Worm (Caenorhabditis elegans): ENCODE results near the gene B0244.15.
A peak's percentile ranks its signal among the peaks of the same experiment; 100 is the strongest.

The B0244.15 gene

DNA sequence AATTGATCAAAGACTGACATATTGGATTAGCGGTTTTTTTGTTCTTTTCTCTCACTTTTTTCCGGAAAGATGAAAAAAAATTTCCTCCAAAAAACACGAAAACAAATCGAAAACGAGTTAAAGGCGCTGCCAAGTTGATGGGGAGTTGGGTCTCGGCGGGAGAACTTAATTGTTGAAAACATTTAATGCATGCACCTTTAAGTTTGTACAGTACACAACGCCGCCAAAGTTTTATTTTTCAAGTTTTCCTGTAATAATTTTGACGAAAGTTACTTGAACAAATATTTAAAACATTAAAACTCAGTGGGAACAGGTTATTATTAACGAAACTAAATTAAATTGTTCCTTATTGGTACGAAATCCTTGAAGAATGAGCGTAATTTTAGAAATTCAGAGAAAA is 41.7 kb upstream of the B0244.15 start:
- TF ChIP-seq pqm-1 (tag; optimal IDR thresholded peaks at IDR 0.05) (no peak), unc-3 (GFP tag; conservative IDR thresholded peaks at IDR 0.05) (no peak), unc-3 (tag; optimal IDR thresholded peaks at IDR 0.05) (no peak), T23F11.4 (GFP tag; optimal IDR thresholded peaks at IDR 0.05) (no peak), sdc-2 (tag; optimal IDR thresholded peaks at IDR 0.05) (no peak), ceh-45 (GFP tag; IDR thresholded peaks at IDR 0.05) (no peak), sox-4 (tag; optimal IDR thresholded peaks at IDR 0.05) (no peak), hlh-30 (tag; optimal IDR thresholded peaks at IDR 0.05; ENCODE audit: insufficient read depth) (no peak)

DNA sequence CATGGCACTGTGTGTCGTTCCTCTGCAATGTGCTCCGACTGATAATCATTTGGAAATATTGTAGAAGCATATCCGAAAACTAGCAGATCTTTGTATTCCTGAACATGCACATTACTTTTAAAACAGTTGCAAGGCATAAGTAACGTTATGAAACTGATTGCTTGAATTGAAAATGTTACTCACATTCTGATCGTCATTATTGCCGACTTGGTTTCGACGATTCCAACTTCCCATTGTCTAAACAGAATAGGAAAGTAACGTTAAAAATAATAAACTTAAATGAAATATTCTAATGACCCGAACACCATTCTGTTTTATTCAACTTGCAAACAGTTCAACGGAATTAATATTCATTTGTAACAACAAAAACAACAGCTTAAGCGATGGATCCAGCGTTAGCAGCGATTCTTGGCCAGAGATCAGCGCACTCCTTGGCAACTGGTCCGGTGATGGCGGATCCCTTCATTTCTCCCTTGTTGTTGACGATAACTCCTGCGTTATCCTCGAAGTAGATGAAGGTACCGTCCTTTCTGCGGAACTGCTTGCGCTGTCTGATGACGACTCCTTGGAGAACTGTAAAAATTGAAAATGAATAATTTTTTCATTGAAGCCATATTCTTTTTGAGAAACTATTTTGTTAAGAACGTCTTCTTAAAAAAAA is 37.8 kb upstream of the B0244.15 start, which contains the start of gene swp-1:
Gene swp-1, minus strand, starts transcription at position 298 of the 661 bp plus-strand sequence.
- TF ChIP-seq C38D4.7 (GFP tag; optimal IDR thresholded peaks at IDR 0.05) (no peak), unc-42 (tag; optimal IDR thresholded peaks at IDR 0.05) (no peak), ama-1 (optimal IDR thresholded peaks at IDR 0.05) (no peak), F13H6.1 (tag; optimal IDR thresholded peaks at IDR 0.05) (no peak), nhr-11 (tag; optimal IDR thresholded peaks at IDR 0.05) (no peak), unc-3 (GFP tag; conservative IDR thresholded peaks at IDR 0.05) (no peak), unc-3 (tag; optimal IDR thresholded peaks at IDR 0.05) (no peak), fax-1 (tag; optimal IDR thresholded peaks at IDR 0.05) (no peak), elt-4 (tag; optimal IDR thresholded peaks at IDR 0.05) (no peak), tbx-7 (tag; optimal IDR thresholded peaks at IDR 0.05) (no peak), ceh-48 (tag; optimal IDR thresholded peaks at IDR 0.05) (no peak), syd-9 (tag; optimal IDR thresholded peaks at IDR 0.05) (no peak), mec-3 (tag; optimal IDR thresholded peaks at IDR 0.05; ENCODE audit: borderline replicate concordance) (no peak), pha-4 (tag; optimal IDR thresholded peaks at IDR 0.05) (no peak), ahr-1 (tag; optimal IDR thresholded peaks at IDR 0.05) (no peak), ceh-6 (GFP tag; optimal IDR thresholded peaks at IDR 0.05) (no peak), ceh-24 (tag; optimal IDR thresholded peaks at IDR 0.05) (no peak), lim-6 (tag; optimal IDR thresholded peaks at IDR 0.05) (no peak)

DNA sequence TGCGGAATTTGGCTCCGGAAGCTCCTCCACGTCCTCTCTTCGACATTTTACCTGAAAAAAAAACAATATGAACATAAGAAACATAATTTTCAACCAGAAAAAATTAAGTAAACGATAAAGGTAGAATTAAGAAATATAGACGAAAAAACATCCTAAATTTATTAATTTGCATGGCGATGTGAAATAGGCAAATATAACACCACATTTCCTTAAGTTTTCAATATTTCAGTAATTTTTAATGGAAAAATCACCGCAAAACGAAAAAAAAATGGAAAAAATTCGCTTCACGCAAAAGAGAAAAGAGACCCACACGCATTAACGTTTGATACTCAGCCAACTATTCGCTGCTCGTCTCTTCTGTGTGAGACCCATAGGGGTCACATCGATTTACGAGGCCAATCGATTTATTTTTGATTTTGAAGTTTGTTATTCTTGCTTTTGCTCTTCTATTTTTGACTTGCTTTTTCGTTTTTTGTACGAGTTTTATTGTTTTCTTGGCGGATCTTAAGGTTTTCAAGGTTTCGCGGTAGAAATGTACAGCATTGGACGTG is 37.0 kb upstream of the B0244.15 start, which contains the start of gene rpl-23:
Gene rpl-23, minus strand, starts transcription at position 51 of the 551 bp plus-strand sequence.
- peak; percentile 71 for TF ChIP-seq unc-55 (GFP tag; optimal IDR thresholded peaks at IDR 0.05)
- TF ChIP-seq hlh-15 (tag; optimal IDR thresholded peaks at IDR 0.05) = no peak
- no peak for TF ChIP-seq hlh-13 (GFP tag; optimal IDR thresholded peaks at IDR 0.05)
- peak; percentile 60 for TF ChIP-seq ceh-18 (tag; optimal IDR thresholded peaks at IDR 0.05)
- no peak for TF ChIP-seq pha-2 (tag; optimal IDR thresholded peaks at IDR 0.05)
- peak; percentile 11 for TF ChIP-seq pros-1 (tag; optimal IDR thresholded peaks at IDR 0.05)
- peak; percentile 29 for TF ChIP-seq tbx-2 (tag; optimal IDR thresholded peaks at IDR 0.05)
- TF ChIP-seq K09A11.1 (tag; optimal IDR thresholded peaks at IDR 0.05; ENCODE audit: insufficient read depth) = peak; percentile 47
- TF ChIP-seq hlh-30 (tag; optimal IDR thresholded peaks at IDR 0.05; ENCODE audit: insufficient read depth) = peak; percentile 56
- TF ChIP-seq ceh-31 (tag; optimal IDR thresholded peaks at IDR 0.05) = peak; percentile 85
- no peak for TF ChIP-seq pha-4 (tag; optimal IDR thresholded peaks at IDR 0.05)
- no peak for TF ChIP-seq sox-2 (GFP tag; IDR thresholded peaks at IDR 0.05)
- TF ChIP-seq che-1 (tag; optimal IDR thresholded peaks at IDR 0.05) = no peak
- TF ChIP-seq ets-4 (tag; optimal IDR thresholded peaks at IDR 0.05) = peak; percentile 40
- TF ChIP-seq ceh-30 (tag; optimal IDR thresholded peaks at IDR 0.05) = no peak
- TF ChIP-seq ceh-48 (tag; optimal IDR thresholded peaks at IDR 0.05) = peak; percentile 98
- TF ChIP-seq ceh-34 (tag; optimal IDR thresholded peaks at IDR 0.05) = peak; percentile 46
- peak; percentile 87 for TF ChIP-seq nfya-1 (tag; optimal IDR thresholded peaks at IDR 0.05)
- peak; percentile 69 for TF ChIP-seq dve-1 (tag; optimal IDR thresholded peaks at IDR 0.05)
- TF ChIP-seq ahr-1 (tag; optimal IDR thresholded peaks at IDR 0.05) = no peak
- TF ChIP-seq elt-2 (tag; optimal IDR thresholded peaks at IDR 0.05) = peak; percentile 24
- no peak for TF ChIP-seq nhr-232 (tag; optimal IDR thresholded peaks at IDR 0.05)
- TF ChIP-seq unc-42 (tag; optimal IDR thresholded peaks at IDR 0.05) = peak; percentile 78
- peak; percentile 5 for TF ChIP-seq rnt-1 (tag; optimal IDR thresholded peaks at IDR 0.05)

Data from whole organism, late embryonic.